Fruit fly (Drosophila melanogaster) Kc167 (cell line): ENCODE measurements around the gene Rala.

Source experiments
- Myc ChIP-seq: fragments of >200 bp; optimal IDR thresholded peaks from 2 replicates; lab custom pipeline; 2017; ENCODE audit warnings: missing external identifiers
- Sin3A ChIP-seq: fragments of >200 bp; optimal IDR thresholded peaks from 2 replicates; lab custom pipeline; 2018; ENCODE audit warnings: missing external identifiers
- h ChIP-seq: fragments of >200 bp; optimal IDR thresholded peaks from 3 replicates; lab custom pipeline; 2018; ENCODE audit warnings: missing external identifiers
- insv ChIP-seq: fragments of >200 bp; optimal IDR thresholded peaks from 3 replicates; lab custom pipeline; 2018; ENCODE audit warnings: missing external identifiers
- psq ChIP-seq: fragments of >200 bp; optimal IDR thresholded peaks from 2 replicates; lab custom pipeline; 2017; ENCODE audit warnings: missing external identifiers
- ttk ChIP-seq: sonication (Bioruptor generic); optimal IDR thresholded peaks from 2 replicates; lab custom pipeline; 2017; ENCODE audit warnings: missing external identifiers

Rala gene

dm6 chrX:3719480-3720064 is at the start of gene Rala, which contains the start of gene Tlk:
Gene Rala (minus strand): TSS chrX:3719635.
Gene Tlk (plus strand): TSS chrX:3720007.
- TF ChIP-seq Sin3A (lab: Kevin White, UChicago): no peak

dm6 chrX:3768202-3768601 is 48.8 kb upstream of the Rala start:
- TF ChIP-seq insv (lab: Kevin White, UChicago) (no peak), Sin3A (lab: Kevin White, UChicago) (no peak), ttk (lab: Kevin White, UChicago) (no peak), h (no peak)

- TF ChIP-seq Sin3A (lab: Kevin White, UChicago): no peak
- TF ChIP-seq psq (lab: Kevin White, UChicago): no peak
- TF ChIP-seq Myc (lab: Kevin White, UChicago): no peak
- no peak for TF ChIP-seq h
- TF ChIP-seq insv (lab: Kevin White, UChicago): no peak
- no peak for TF ChIP-seq ttk (lab: Kevin White, UChicago)
These were observed 47.6 kb upstream of the Rala start for dm6 chrX:3767085-3767484.

- no peak for TF ChIP-seq h
- no peak for TF ChIP-seq ttk (lab: Kevin White, UChicago)
- no peak for TF ChIP-seq Myc (lab: Kevin White, UChicago)
- TF ChIP-seq insv (lab: Kevin White, UChicago): no peak
- TF ChIP-seq psq (lab: Kevin White, UChicago): no peak
- no peak for TF ChIP-seq Sin3A (lab: Kevin White, UChicago)
These were observed 44.8 kb upstream of the Rala start for dm6 chrX:3764223-3764622.

- TF ChIP-seq ttk (lab: Kevin White, UChicago) (no peak), psq (lab: Kevin White, UChicago) (no peak), insv (lab: Kevin White, UChicago) (no peak), Sin3A (lab: Kevin White, UChicago) (no peak), Myc (lab: Kevin White, UChicago) (no peak), h (no peak)
These were observed 43.6 kb upstream of the Rala start for dm6 chrX:3762914-3763489.

dm6 chrX:3762441-3762840 is 43.0 kb upstream of the Rala start:
- TF ChIP-seq ttk (lab: Kevin White, UChicago) (no peak), h (no peak), psq (lab: Kevin White, UChicago) (no peak), Myc (lab: Kevin White, UChicago) (no peak), insv (lab: Kevin White, UChicago) (no peak), Sin3A (lab: Kevin White, UChicago) (no peak)

- no peak for TF ChIP-seq ttk (lab: Kevin White, UChicago)
- TF ChIP-seq insv (lab: Kevin White, UChicago): no peak
- TF ChIP-seq psq (lab: Kevin White, UChicago): no peak
- no peak for TF ChIP-seq Sin3A (lab: Kevin White, UChicago)
- no peak for TF ChIP-seq Myc (lab: Kevin White, UChicago)
- no peak for TF ChIP-seq h
These were observed 42.1 kb upstream of the Rala start for dm6 chrX:3761318-3762081.

- TF ChIP-seq psq (lab: Kevin White, UChicago) (peak; percentile 23), Myc (lab: Kevin White, UChicago) (no peak)
These were observed 31.0 kb upstream of the Rala start for dm6 chrX:3750232-3751075.

dm6 chrX:3748741-3749484 is 29.5 kb upstream of the Rala start:
- TF ChIP-seq ttk (lab: Kevin White, UChicago): no peak
- no peak for TF ChIP-seq psq (lab: Kevin White, UChicago)
- no peak for TF ChIP-seq h
- no peak for TF ChIP-seq Sin3A (lab: Kevin White, UChicago)
- no peak for TF ChIP-seq Myc (lab: Kevin White, UChicago)
- TF ChIP-seq insv (lab: Kevin White, UChicago): no peak

- TF ChIP-seq Myc (lab: Kevin White, UChicago) (no peak), ttk (lab: Kevin White, UChicago) (no peak), Sin3A (lab: Kevin White, UChicago) (no peak), h (no peak), psq (lab: Kevin White, UChicago) (peak; percentile 10), insv (lab: Kevin White, UChicago) (no peak)
These were observed 28.8 kb upstream of the Rala start for dm6 chrX:3748248-3748647.

- no peak for TF ChIP-seq insv (lab: Kevin White, UChicago)
- no peak for TF ChIP-seq h
- TF ChIP-seq psq (lab: Kevin White, UChicago): no peak
- no peak for TF ChIP-seq ttk (lab: Kevin White, UChicago)
- no peak for TF ChIP-seq Myc (lab: Kevin White, UChicago)
- TF ChIP-seq Sin3A (lab: Kevin White, UChicago): no peak
These were observed 28.1 kb upstream of the Rala start for dm6 chrX:3747566-3747965.
